Worm (Caenorhabditis elegans): Measurements from ENCODE around the gene ugt-62.
A peak's percentile ranks its signal among the peaks of the same experiment; 100 is the strongest.

The ugt-62 gene

DNA sequence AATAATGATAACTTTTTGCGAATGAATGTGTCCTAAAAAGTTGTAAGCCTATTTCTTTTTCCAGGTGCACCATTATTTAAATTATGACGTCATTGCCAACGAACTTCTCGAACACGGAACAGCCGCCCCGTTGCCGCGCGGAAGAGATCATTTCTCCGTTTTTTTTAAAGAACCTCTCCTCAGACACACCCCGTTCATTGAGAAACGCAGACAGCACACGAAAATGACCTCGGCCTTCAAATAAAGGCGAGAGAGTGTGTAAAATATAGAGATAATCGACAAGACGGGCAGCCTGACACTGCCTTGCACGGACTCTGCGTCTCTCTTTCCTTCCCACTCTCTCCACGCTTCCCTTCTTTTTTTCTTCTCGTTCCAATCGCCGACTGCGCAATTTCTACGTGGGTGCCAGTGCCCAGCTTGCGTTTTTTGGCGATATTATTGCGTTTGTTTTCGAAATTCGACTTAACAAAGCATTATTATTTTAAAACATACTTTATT is 20.0 kb upstream of the ugt-62 start (continued):
- TF ChIP-seq efl-3 (GFP tag; optimal IDR thresholded peaks at IDR 0.05) = no peak
- TF ChIP-seq C34B4.2 (tag; optimal IDR thresholded peaks at IDR 0.05) = no peak
- peak; percentile 61 for TF ChIP-seq blmp-1 (tag; optimal IDR thresholded peaks at IDR 0.05)
- no peak for TF ChIP-seq zip-4 (GFP tag; optimal IDR thresholded peaks at IDR 0.05)
- peak; percentile 45 for TF ChIP-seq lin-13 (GFP tag; optimal IDR thresholded peaks at IDR 0.05)
- TF ChIP-seq elt-2 (tag; optimal IDR thresholded peaks at IDR 0.05) = no peak
- peak; percentile 36; the same call in 1 of the 2 replicates for TF ChIP-seq grh-1 (GFP tag; IDR thresholded peaks at IDR 0.05)
- TF ChIP-seq C16A3.4 (tag; optimal IDR thresholded peaks at IDR 0.05) = no peak
- TF ChIP-seq zag-1 (tag; optimal IDR thresholded peaks at IDR 0.05) = no peak
- no peak for TF ChIP-seq lin-15B (tag; optimal IDR thresholded peaks at IDR 0.05)
- peak; percentile 52 to 75 (median 60) for TF ChIP-seq ceh-82 (tag; optimal IDR thresholded peaks at IDR 0.05)
- peak; percentile 41 for TF ChIP-seq jun-1 (tag; optimal IDR thresholded peaks at IDR 0.05)
- TF ChIP-seq sup-37 (GFP tag; optimal IDR thresholded peaks at IDR 0.05) = no peak
- no peak for TF ChIP-seq mef-2 (tag; optimal IDR thresholded peaks at IDR 0.05)
- no peak for TF ChIP-seq tlp-1 (tag; optimal IDR thresholded peaks at IDR 0.05)
- TF ChIP-seq xbp-1 (tag; optimal IDR thresholded peaks at IDR 0.05) = peak; percentile 69
- peak; percentile 70 to 82 for TF ChIP-seq efl-1 (optimal IDR thresholded peaks at IDR 0.05)
- TF ChIP-seq efl-1 (GFP tag; optimal IDR thresholded peaks at IDR 0.05 in 1 of 2) = peak; percentile 33 to 93
- TF ChIP-seq alr-1 (tag; optimal IDR thresholded peaks at IDR 0.05; ENCODE audit: borderline replicate concordance) = no peak
- no peak for TF ChIP-seq nhr-84 (tag; optimal IDR thresholded peaks at IDR 0.05)
- peak; percentile 69 for TF ChIP-seq nhr-20 (tag; optimal IDR thresholded peaks at IDR 0.05)
- TF ChIP-seq sox-4 (tag; optimal IDR thresholded peaks at IDR 0.05) = no peak
- peak; percentile 74 for TF ChIP-seq tbx-2 (tag; optimal IDR thresholded peaks at IDR 0.05)
- peak; percentile 41 for TF ChIP-seq nhr-76 (tag; optimal IDR thresholded peaks at IDR 0.05)
- peak in 1 of 2 experiments; percentile 15 for TF ChIP-seq egl-27 (tag; optimal IDR thresholded peaks at IDR 0.05)
- TF ChIP-seq pqm-1 (tag; optimal IDR thresholded peaks at IDR 0.05) = no peak
- peak; percentile 85 for TF ChIP-seq nhr-71 (tag; optimal IDR thresholded peaks at IDR 0.05)
- TF ChIP-seq ztf-4 (tag; optimal IDR thresholded peaks at IDR 0.05) = peak; percentile 75
- no peak for TF ChIP-seq F16B12.6 (tag; optimal IDR thresholded peaks at IDR 0.05)
- no peak for TF ChIP-seq lir-3 (tag; optimal IDR thresholded peaks at IDR 0.05; ENCODE audit: poor library complexity)
- TF ChIP-seq ceh-63 (GFP tag; optimal IDR thresholded peaks at IDR 0.05) = no peak
- TF ChIP-seq nhr-28 (tag; optimal IDR thresholded peaks at IDR 0.05) = no peak
- peak; percentile 81 for TF ChIP-seq mep-1 (tag; optimal IDR thresholded peaks at IDR 0.05)
- no peak for TF ChIP-seq sptf-1 (tag; optimal IDR thresholded peaks at IDR 0.05)
- peak; percentile 50 for TF ChIP-seq skn-1 (tag; optimal IDR thresholded peaks at IDR 0.05)
- TF ChIP-seq ets-5 (GFP tag; IDR thresholded peaks at IDR 0.05) = no peak
- TF ChIP-seq fos-1 (tag; optimal IDR thresholded peaks at IDR 0.05) = no peak
- peak; percentile 19 for TF ChIP-seq fkh-8 (tag; optimal IDR thresholded peaks at IDR 0.05)
- TF ChIP-seq lin-35 (GFP tag; optimal IDR thresholded peaks at IDR 0.05) = peak; percentile 52 to 53
- peak in 1 of 2 experiments; percentile 55 for TF ChIP-seq mdl-1 (tag; optimal IDR thresholded peaks at IDR 0.05)
- peak; percentile 66 for TF ChIP-seq nhr-77 (tag; optimal IDR thresholded peaks at IDR 0.05)
- no peak for TF ChIP-seq aha-1 (tag; optimal IDR thresholded peaks at IDR 0.05)
- no peak for TF ChIP-seq unc-30 (tag; optimal IDR thresholded peaks at IDR 0.05)

DNA sequence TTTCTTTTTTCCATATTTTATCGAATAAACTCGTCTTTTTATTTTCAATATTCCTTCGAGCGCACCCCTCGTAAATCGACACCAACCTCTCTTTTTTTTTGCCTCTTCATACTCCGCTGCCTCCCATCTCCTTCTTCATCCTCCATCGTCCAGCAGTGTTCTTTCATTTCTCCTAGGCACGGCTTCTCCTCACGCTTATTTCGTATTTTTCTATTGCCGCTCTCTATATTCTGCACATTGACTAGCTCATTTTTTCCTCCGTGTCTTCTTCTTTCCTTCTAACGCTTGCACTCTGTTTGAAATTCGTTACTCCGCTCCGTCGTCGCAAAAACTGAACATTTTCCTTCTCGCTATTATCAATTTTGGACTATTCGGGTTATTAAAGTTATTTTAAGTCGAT is 14.9 kb upstream of the ugt-62 start:
- TF ChIP-seq nhr-47 (tag; optimal IDR thresholded peaks at IDR 0.05) (peak; percentile 18), ztf-4 (tag; optimal IDR thresholded peaks at IDR 0.05) (no peak), nhr-84 (tag; optimal IDR thresholded peaks at IDR 0.05) (no peak), isw-1 (GFP tag; IDR thresholded peaks at IDR 0.05) (no peak), lin-14 (GFP tag; optimal IDR thresholded peaks at IDR 0.05) (peak; percentile 71), vab-15 (tag; optimal IDR thresholded peaks at IDR 0.05) (no peak), zag-1 (tag; optimal IDR thresholded peaks at IDR 0.05) (no peak), snu-23 (GFP tag; optimal IDR thresholded peaks at IDR 0.05) (no peak), mef-2 (tag; optimal IDR thresholded peaks at IDR 0.05) (no peak), rnt-1 (tag; optimal IDR thresholded peaks at IDR 0.05) (no peak), fos-1 (tag; optimal IDR thresholded peaks at IDR 0.05) (no peak), skn-1 (tag; optimal IDR thresholded peaks at IDR 0.05) (no peak), zip-4 (GFP tag; optimal IDR thresholded peaks at IDR 0.05) (no peak), fkh-8 (tag; optimal IDR thresholded peaks at IDR 0.05) (peak; percentile 9), F16B12.6 (tag; optimal IDR thresholded peaks at IDR 0.05) (no peak), nhr-12 (tag; optimal IDR thresholded peaks at IDR 0.05) (no peak), nhr-20 (tag; optimal IDR thresholded peaks at IDR 0.05) (no peak), aly-2 (tag; optimal IDR thresholded peaks at IDR 0.05) (no peak), pag-3 (tag; optimal IDR thresholded peaks at IDR 0.05; ENCODE audit: borderline replicate concordance, insufficient read depth) (no peak), tbx-2 (tag; optimal IDR thresholded peaks at IDR 0.05) (no peak), tlp-1 (tag; optimal IDR thresholded peaks at IDR 0.05) (no peak), C16A3.4 (tag; optimal IDR thresholded peaks at IDR 0.05) (no peak), egl-27 (tag; optimal IDR thresholded peaks at IDR 0.05) (no peak), efl-1 (optimal IDR thresholded peaks at IDR 0.05) (peak in 1 of 2 experiments; percentile 10), efl-1 (GFP tag; optimal IDR thresholded peaks at IDR 0.05 in 1 of 2) (no peak)

Data from whole organism, L1 larva.